Fruit fly (Drosophila melanogaster): ENCODE results near the gene CG33640.

Gene CG33640

dm6 chr2L:13514945-13515687, 12.5 kb upstream of the CG33640 start:
- no peak for TF ChIP-seq Mnt (GFP tag; optimal IDR thresholded peaks at IDR 0.05)
- no peak for TF ChIP-seq CG7101 (tag; optimal IDR thresholded peaks at IDR 0.05)
- TF ChIP-seq kay (GFP tag; ENCODE audit: borderline replicate concordance) = no peak
- TF ChIP-seq ovo (GFP tag; optimal IDR thresholded peaks at IDR 0.05) = no peak
- peak; percentile 3 for TF ChIP-seq CG14711 (tag; optimal IDR thresholded peaks at IDR 0.05)
- no peak for TF ChIP-seq CG12768 (GFP tag; optimal IDR thresholded peaks at IDR 0.05)

- TF ChIP-seq kay (GFP tag; ENCODE audit: borderline replicate concordance) (peak; percentile 88), pad (GFP tag; optimal IDR thresholded peaks at IDR 0.05) (no peak)
These were observed 12.0 kb upstream of the CG33640 start for dm6 chr2L:13515688-13516037.

- TF ChIP-seq pad (GFP tag; optimal IDR thresholded peaks at IDR 0.05) (no peak), tj (GFP tag; optimal IDR thresholded peaks at IDR 0.05) (no peak), CG7045 (GFP tag; optimal IDR thresholded peaks at IDR 0.05) (no peak), Clk (GFP tag; optimal IDR thresholded peaks at IDR 0.05) (no peak)
These were observed 5.8 kb upstream of the CG33640 start for dm6 chr2L:13521807-13522206.

- TF ChIP-seq CG7045 (GFP tag; optimal IDR thresholded peaks at IDR 0.05) = no peak
- no peak for TF ChIP-seq CG7101 (tag; optimal IDR thresholded peaks at IDR 0.05)
- no peak for TF ChIP-seq Hr96 (GFP tag; optimal IDR thresholded peaks at IDR 0.05)
- no peak for TF ChIP-seq CG33017 (tag; optimal IDR thresholded peaks at IDR 0.05)
- no peak for TF ChIP-seq pad (GFP tag; optimal IDR thresholded peaks at IDR 0.05)
These were observed 1.1 kb downstream of the CG33640 start, which contains the start of gene CG33641 for dm6 chr2L:13528742-13529141. TSS of gene CG33641 (plus strand) at chr2L:13529042.

dm6 chr2L:13529675-13530074, 2.0 kb downstream of the CG33640 start, which contains the start of gene CG33642:
TSS of gene CG33642 (plus strand) at chr2L:13529975.
- TF ChIP-seq cic (GFP tag; optimal IDR thresholded peaks at IDR 0.05) = no peak
- no peak for TF ChIP-seq ovo (GFP tag; optimal IDR thresholded peaks at IDR 0.05)
- no peak for TF ChIP-seq Mnt (GFP tag; optimal IDR thresholded peaks at IDR 0.05)
- no peak for TF ChIP-seq CG12768 (GFP tag; optimal IDR thresholded peaks at IDR 0.05)
- no peak for TF ChIP-seq Hr96 (GFP tag; optimal IDR thresholded peaks at IDR 0.05)
- TF ChIP-seq bab1 (GFP tag; optimal IDR thresholded peaks at IDR 0.05) = no peak
- TF ChIP-seq CG33017 (tag; optimal IDR thresholded peaks at IDR 0.05) = no peak
- TF ChIP-seq tj (GFP tag; optimal IDR thresholded peaks at IDR 0.05) = no peak
- no peak for TF ChIP-seq CG5204 (GFP tag; optimal IDR thresholded peaks at IDR 0.05)
- TF ChIP-seq CG7101 (tag; optimal IDR thresholded peaks at IDR 0.05) = no peak
- TF ChIP-seq Crg-1 (GFP tag; optimal IDR thresholded peaks at IDR 0.05) = no peak
- no peak for TF ChIP-seq kay (GFP tag; ENCODE audit: borderline replicate concordance)
- TF ChIP-seq toe (GFP tag; optimal IDR thresholded peaks at IDR 0.05) = no peak
- TF ChIP-seq Clk (GFP tag; optimal IDR thresholded peaks at IDR 0.05) = no peak
- no peak for TF ChIP-seq CG11617 (GFP tag; optimal IDR thresholded peaks at IDR 0.05)
- TF ChIP-seq cnc (optimal IDR thresholded peaks at IDR 0.05) = no peak

dm6 chr2L:13530774-13531173, 3.1 kb downstream of the CG33640 start, which contains the start of gene CG33643:
TSS of gene CG33643 (plus strand) at chr2L:13531074.
- TF ChIP-seq Hr96 (GFP tag; optimal IDR thresholded peaks at IDR 0.05) = no peak
- no peak for TF ChIP-seq CG7045 (GFP tag; optimal IDR thresholded peaks at IDR 0.05)
- TF ChIP-seq toe (GFP tag; optimal IDR thresholded peaks at IDR 0.05) = no peak
- no peak for TF ChIP-seq cic (GFP tag; optimal IDR thresholded peaks at IDR 0.05)
- TF ChIP-seq CG7101 (tag; optimal IDR thresholded peaks at IDR 0.05) = no peak
- TF ChIP-seq cnc (optimal IDR thresholded peaks at IDR 0.05) = no peak
- no peak for TF ChIP-seq Mnt (GFP tag; optimal IDR thresholded peaks at IDR 0.05)
- TF ChIP-seq pad (GFP tag; optimal IDR thresholded peaks at IDR 0.05) = no peak
- no peak for TF ChIP-seq bab1 (GFP tag; optimal IDR thresholded peaks at IDR 0.05)
- no peak for TF ChIP-seq kay (GFP tag; ENCODE audit: borderline replicate concordance)
- no peak for TF ChIP-seq CG33017 (tag; optimal IDR thresholded peaks at IDR 0.05)

- TF ChIP-seq Crg-1 (GFP tag; optimal IDR thresholded peaks at IDR 0.05) (no peak), cnc (optimal IDR thresholded peaks at IDR 0.05) (no peak), tj (GFP tag; optimal IDR thresholded peaks at IDR 0.05) (no peak), CG7101 (tag; optimal IDR thresholded peaks at IDR 0.05) (no peak)
These were observed 4.1 kb downstream of the CG33640 start, which contains the start of gene CG33644 for dm6 chr2L:13531785-13532184. TSS of gene CG33644 (plus strand) at chr2L:13532085.

dm6 chr2L:13532524-13532923, 4.9 kb downstream of the CG33640 start, which contains the start of gene CG33645:
TSS of gene CG33645 (plus strand) at chr2L:13532824.
- TF ChIP-seq CG7101 (tag; optimal IDR thresholded peaks at IDR 0.05) (no peak), CG5204 (GFP tag; optimal IDR thresholded peaks at IDR 0.05) (no peak), Mnt (GFP tag; optimal IDR thresholded peaks at IDR 0.05) (no peak), kay (GFP tag; ENCODE audit: borderline replicate concordance) (no peak), Clk (GFP tag; optimal IDR thresholded peaks at IDR 0.05) (no peak), tj (GFP tag; optimal IDR thresholded peaks at IDR 0.05) (no peak), cnc (optimal IDR thresholded peaks at IDR 0.05) (no peak), CG12768 (GFP tag; optimal IDR thresholded peaks at IDR 0.05) (no peak), CG7045 (GFP tag; optimal IDR thresholded peaks at IDR 0.05) (no peak), ovo (GFP tag; optimal IDR thresholded peaks at IDR 0.05) (no peak)

Data from whole organism, adult.